Worm (Caenorhabditis elegans) whole organism, early embryonic: ENCODE results near the gene ins-35.

ENCODE experiments used
- B0310.2 ChIP-seq: sonication (generic microtip); optimal IDR thresholded peaks from 2 replicates; lab custom pipeline; 2016; ENCODE audit warnings: mild to moderate bottlenecking, missing genetic modification characterization, missing compliant biosample characterization
- F13C5.2 ChIP-seq: sonication (generic microtip); optimal IDR thresholded peaks from 2 replicates; lab custom pipeline; 2017; ENCODE audit warnings: mild to moderate bottlenecking, missing genetic modification characterization, inconsistent platforms, missing compliant biosample characterization
- aly-1 ChIP-seq: sonication (generic microtip); optimal IDR thresholded peaks from 2 replicates; lab custom pipeline; 2016; ENCODE audit warnings: missing genetic modification characterization, missing compliant biosample characterization
- ama-1 ChIP-seq: fragments of 150-350 bp; optimal IDR thresholded peaks from 2 replicates; lab custom pipeline; 2014
- ceh-13 ChIP-seq: fragments of 200-800 bp; sonication (Bioruptor generic); optimal IDR thresholded peaks from 2 replicates; lab custom pipeline; 2018; ENCODE audit warnings: mild to moderate bottlenecking, missing genetic modification characterization, missing compliant biosample characterization
- ceh-36 ChIP-seq: sonication (generic microtip); optimal IDR thresholded peaks from 2 replicates; lab custom pipeline; 2016; ENCODE audit warnings: missing genetic modification characterization, inconsistent platforms, missing compliant biosample characterization
- ets-7 ChIP-seq: sonication (generic microtip); optimal IDR thresholded peaks from 2 replicates; lab custom pipeline; 2016; ENCODE audit warnings: missing genotype, missing genetic modification characterization, missing compliant biosample characterization
- flt-1 ChIP-seq: fragments of 200-800 bp; sonication (Bioruptor generic); IDR thresholded peaks from 2 replicates; pipeline ENCODE4 v1.3.6; 2022; ENCODE audit warnings: missing genetic modification characterization, missing compliant biosample characterization
- hmbx-1 ChIP-seq: sonication (generic microtip); optimal IDR thresholded peaks from 2 replicates; lab custom pipeline; 2016; ENCODE audit warnings: mild to moderate bottlenecking, missing genetic modification characterization, missing compliant biosample characterization
- hmg-4 ChIP-seq: fragments of 200-800 bp; sonication (Bioruptor generic); optimal IDR thresholded peaks from 2 replicates; lab custom pipeline; 2018; ENCODE audit warnings: mild to moderate bottlenecking, missing genetic modification characterization, missing compliant biosample characterization
- hnd-1 ChIP-seq: sonication (generic microtip); optimal IDR thresholded peaks from 2 replicates; lab custom pipeline; 2016; ENCODE audit warnings: missing genetic modification characterization, missing compliant biosample characterization
- pes-1 ChIP-seq: fragments of 200-800 bp; sonication (Bioruptor generic); IDR thresholded peaks from 2 replicates; pipeline ENCODE4 v1.3.6; 2022; ENCODE audit warnings: missing genetic modification reagents, missing genetic modification characterization, missing compliant biosample characterization
- scrt-1 ChIP-seq: fragments of 200-800 bp; sonication (Bioruptor generic); IDR thresholded peaks from 2 replicates; pipeline ENCODE4 v1.3.6; 2022; ENCODE audit warnings: missing genetic modification characterization, missing compliant biosample characterization
- sea-1 ChIP-seq: fragments of 200-800 bp; sonication (Bioruptor generic); conservative IDR thresholded peaks from 2 replicates; pipeline ENCODE4 v1.3.6; 2022; ENCODE audit warnings: missing genetic modification characterization, missing compliant biosample characterization
- tbx-11 ChIP-seq: fragments of 200-800 bp; sonication (Bioruptor generic); IDR thresholded peaks from 2 replicates; pipeline ENCODE4 v1.3.6; 2022; ENCODE audit warnings: missing genetic modification characterization, missing compliant biosample characterization
- tbx-37 ChIP-seq: fragments of 200-800 bp; sonication (Bioruptor generic); conservative IDR thresholded peaks from 2 replicates; pipeline ENCODE4 v1.3.6; 2022; ENCODE audit warnings: missing genetic modification reagents, missing genetic modification characterization, missing compliant biosample characterization
- tra-4 ChIP-seq: sonication (generic microtip); optimal IDR thresholded peaks from 2 replicates; lab custom pipeline; 2017; ENCODE audit warnings: missing genetic modification characterization, missing compliant biosample characterization

Gene ins-35

DNA sequence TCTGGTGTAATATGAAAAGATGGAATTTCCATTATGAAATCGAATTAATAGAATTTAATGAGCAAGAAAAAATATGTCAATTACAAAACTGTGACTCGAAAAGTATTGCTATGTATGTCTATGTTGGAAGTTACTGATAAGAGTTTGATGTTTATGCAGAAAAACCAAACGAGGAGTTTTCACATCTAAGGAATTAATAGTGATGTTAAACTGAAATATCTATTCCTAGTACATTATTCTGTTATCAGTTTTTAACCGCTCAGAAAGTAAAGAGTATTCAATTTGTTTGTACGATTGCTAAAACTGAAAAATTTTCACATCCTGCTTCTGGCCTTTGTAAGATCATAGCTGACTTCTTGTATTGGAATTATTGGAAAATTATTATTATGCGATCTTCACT, 11.6 kb downstream of the ins-35 start, which contains the start of gene K02E2.7:
K02E2.7 (minus strand) TSS at position 101 of the 400 bp plus-strand sequence.
- TF ChIP-seq sea-1 (GFP tag; lab: Robert Waterston, UW) (no peak), aly-1 (tag; lab: Kevin White, UChicago) (no peak), pes-1 (GFP tag; lab: Robert Waterston, UW) (no peak), ama-1 (lab: Kevin White, UChicago) (no peak), F13C5.2 (tag; lab: Kevin White, UChicago) (no peak), scrt-1 (no peak), tbx-37 (GFP tag; lab: Robert Waterston, UW) (no peak), B0310.2 (tag; lab: Kevin White, UChicago) (no peak), flt-1 (no peak), hnd-1 (tag; lab: Kevin White, UChicago) (no peak), hmg-4 (GFP tag; lab: Kevin White, UChicago) (no peak), hmbx-1 (no peak)

ce11 chrV:20387415-20387814, 12.1 kb downstream of the ins-35 start, which contains the start of gene F53H2.1:
Gene F53H2.1 (plus strand): TSS chrV:20387715.
- TF ChIP-seq ceh-36 (tag; lab: Kevin White, UChicago) (no peak), hmbx-1 (no peak), tra-4 (tag; lab: Kevin White, UChicago) (no peak), sea-1 (GFP tag; lab: Robert Waterston, UW) (no peak), F13C5.2 (tag; lab: Kevin White, UChicago) (no peak), B0310.2 (tag; lab: Kevin White, UChicago) (no peak), hnd-1 (tag; lab: Kevin White, UChicago) (no peak), ceh-13 (GFP tag; lab: Kevin White, UChicago) (no peak), aly-1 (tag; lab: Kevin White, UChicago) (no peak), scrt-1 (no peak), ets-7 (tag; lab: Kevin White, UChicago) (no peak), tbx-37 (GFP tag; lab: Robert Waterston, UW) (no peak), flt-1 (no peak), pes-1 (GFP tag; lab: Robert Waterston, UW) (no peak)

DNA sequence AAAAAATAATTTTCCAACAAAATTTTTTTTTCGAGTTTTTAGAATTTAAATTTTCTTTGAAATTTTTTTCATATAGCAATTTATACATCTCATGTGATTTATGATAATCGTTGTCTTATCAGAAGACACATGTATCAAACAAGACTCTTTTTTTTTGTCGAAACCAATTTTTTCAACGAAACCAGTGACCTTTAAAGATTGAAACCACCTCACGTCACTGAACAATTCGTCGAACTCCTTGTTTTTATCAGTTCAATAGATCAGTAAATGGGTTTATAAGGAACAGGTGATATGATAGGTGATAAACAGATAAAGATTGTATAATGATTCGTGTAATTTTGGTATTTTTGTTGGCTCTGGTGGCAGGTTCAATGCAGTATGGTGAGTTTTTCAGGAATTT, 18.4 kb downstream of the ins-35 start, which contains the start of gene cnc-7:
cnc-7 (plus strand) TSS at position 301 of the 400 bp plus-strand sequence.
- no peak for TF ChIP-seq hmg-4 (GFP tag; lab: Kevin White, UChicago)
- no peak for TF ChIP-seq sea-1 (GFP tag; lab: Robert Waterston, UW)
- no peak for TF ChIP-seq flt-1
- no peak for TF ChIP-seq hnd-1 (tag; lab: Kevin White, UChicago)
- no peak for TF ChIP-seq B0310.2 (tag; lab: Kevin White, UChicago)
- no peak for TF ChIP-seq F13C5.2 (tag; lab: Kevin White, UChicago)
- no peak for TF ChIP-seq pes-1 (GFP tag; lab: Robert Waterston, UW)
- no peak for TF ChIP-seq hmbx-1
- TF ChIP-seq tbx-11 (GFP tag; lab: Robert Waterston, UW), result no peak

- TF ChIP-seq ama-1 (lab: Kevin White, UChicago) (peak; percentile 55), ets-7 (tag; lab: Kevin White, UChicago) (no peak)
Observed at ce11 chrV:20399532-20400068, 24.3 kb downstream of the ins-35 start.

DNA sequence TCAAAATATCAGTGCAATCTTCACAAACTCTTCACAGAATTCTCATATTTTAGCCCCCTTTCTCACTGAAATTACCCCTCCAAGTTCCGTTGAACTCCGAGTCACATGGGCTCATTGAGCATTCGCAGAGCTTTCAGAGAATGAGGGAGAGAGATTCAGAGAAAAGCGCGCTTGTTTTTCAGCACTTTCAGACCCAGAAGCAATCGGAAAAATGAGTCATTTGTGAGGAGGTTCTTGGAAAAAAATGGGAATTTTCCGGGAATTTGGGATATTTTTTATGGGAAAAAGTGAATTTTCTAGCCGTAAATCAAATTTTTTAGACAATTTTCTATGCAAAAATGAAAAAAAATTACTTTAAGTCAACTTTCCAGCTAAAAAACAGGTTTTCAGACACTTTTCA, 27.5 kb downstream of the ins-35 start:
- TF ChIP-seq ceh-36 (tag; lab: Kevin White, UChicago) (no peak), B0310.2 (tag; lab: Kevin White, UChicago) (no peak), hmg-4 (GFP tag; lab: Kevin White, UChicago) (no peak), flt-1 (no peak), aly-1 (tag; lab: Kevin White, UChicago) (no peak), scrt-1 (no peak), F13C5.2 (tag; lab: Kevin White, UChicago) (no peak), tra-4 (tag; lab: Kevin White, UChicago) (no peak), ceh-13 (GFP tag; lab: Kevin White, UChicago) (no peak), ama-1 (lab: Kevin White, UChicago) (no peak), ets-7 (tag; lab: Kevin White, UChicago) (no peak), tbx-37 (GFP tag; lab: Robert Waterston, UW) (no peak), tbx-11 (GFP tag; lab: Robert Waterston, UW) (no peak), hmbx-1 (no peak), sea-1 (GFP tag; lab: Robert Waterston, UW) (no peak), pes-1 (GFP tag; lab: Robert Waterston, UW) (no peak), hnd-1 (tag; lab: Kevin White, UChicago) (no peak)

ce11 chrV:20406817-20407216, 31.5 kb downstream of the ins-35 start:
- no peak for TF ChIP-seq hnd-1 (tag; lab: Kevin White, UChicago)

DNA sequence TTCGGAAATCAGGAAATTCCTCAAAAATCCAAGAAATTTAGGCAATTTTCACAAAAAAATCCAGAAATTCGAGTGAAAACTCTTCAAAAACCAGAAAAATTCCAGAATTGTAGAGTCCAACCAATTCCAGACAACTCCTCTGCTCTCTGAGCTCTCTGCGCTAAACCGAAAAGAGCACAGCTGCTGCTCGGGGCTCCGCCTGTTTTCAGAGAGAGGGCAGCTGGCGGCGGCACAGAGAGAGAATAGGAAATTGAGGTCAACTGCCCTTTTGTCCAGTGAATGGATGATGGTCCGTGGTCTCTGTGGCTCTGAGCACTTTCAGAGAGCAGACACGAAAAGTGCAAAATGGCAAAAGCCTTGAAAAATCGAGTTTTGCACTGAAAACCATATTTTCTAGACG, 33.7 kb downstream of the ins-35 start:
- TF ChIP-seq B0310.2 (tag; lab: Kevin White, UChicago) (no peak), ets-7 (tag; lab: Kevin White, UChicago) (no peak), ceh-36 (tag; lab: Kevin White, UChicago) (no peak), scrt-1 (no peak)

ce11 chrV:20410285-20410684, 34.9 kb downstream of the ins-35 start:
- TF ChIP-seq pes-1 (GFP tag; lab: Robert Waterston, UW) (no peak), scrt-1 (no peak), hnd-1 (tag; lab: Kevin White, UChicago) (no peak), sea-1 (GFP tag; lab: Robert Waterston, UW) (no peak), tbx-37 (GFP tag; lab: Robert Waterston, UW) (no peak), aly-1 (tag; lab: Kevin White, UChicago) (no peak), flt-1 (peak; percentile 17; the same call in 1 of the 2 replicates), tbx-11 (GFP tag; lab: Robert Waterston, UW) (no peak), tra-4 (tag; lab: Kevin White, UChicago) (no peak), F13C5.2 (tag; lab: Kevin White, UChicago) (no peak), hmg-4 (GFP tag; lab: Kevin White, UChicago) (peak; percentile 68), ceh-13 (GFP tag; lab: Kevin White, UChicago) (no peak), hmbx-1 (no peak), B0310.2 (tag; lab: Kevin White, UChicago) (no peak), ama-1 (lab: Kevin White, UChicago) (no peak), ets-7 (tag; lab: Kevin White, UChicago) (no peak), ceh-36 (tag; lab: Kevin White, UChicago) (peak; percentile 35)
